Worm (Caenorhabditis elegans) whole organism, young adult: ENCODE results near the gene C50B8.5.

Experiments used
- B0261.1 ChIP-seq: sonication (generic microtip); optimal IDR thresholded peaks from 2 replicates; lab custom pipeline; 2016; ENCODE audit warnings: mild to moderate bottlenecking, missing genetic modification characterization, moderate library complexity, missing compliant biosample characterization
- B0336.3 ChIP-seq: fragments of 200-800 bp; sonication (Bioruptor generic); IDR thresholded peaks from 2 replicates; pipeline ENCODE4 v1.3.6; 2022; ENCODE audit warnings: missing genetic modification characterization, missing compliant biosample characterization
- C06A6.2 ChIP-seq: fragments of 200-800 bp; sonication (Bioruptor generic); conservative IDR thresholded peaks from 2 replicates; pipeline ENCODE4 v1.3.6; 2022; ENCODE audit warnings: missing genetic modification characterization, missing compliant biosample characterization
- D2030.7 ChIP-seq: fragments of 200-800 bp; sonication (Bioruptor generic); IDR thresholded peaks from 2 replicates; pipeline ENCODE4 v1.3.6; 2022; ENCODE audit warnings: missing genetic modification reagents, missing genetic modification characterization, missing compliant biosample characterization
- F49E8.2 ChIP-seq: sonication (generic microtip); optimal IDR thresholded peaks from 3 replicates; lab custom pipeline; 2017; ENCODE audit warnings: missing genetic modification characterization, mild to moderate bottlenecking, missing compliant biosample characterization, antibody characterized with exemption, moderate library complexity; ENCODE audit not compliant: insufficient read depth
- F52B5.7 ChIP-seq: sonication (generic microtip); optimal IDR thresholded peaks from 2 replicates; lab custom pipeline; 2016; ENCODE audit warnings: mild to moderate bottlenecking, missing genetic modification characterization, missing compliant biosample characterization
- K12H6.12 ChIP-seq: fragments of 200-800 bp; sonication (Bioruptor generic); optimal IDR thresholded peaks from 2 replicates; lab custom pipeline; 2018; ENCODE audit warnings: mild to moderate bottlenecking, missing genetic modification characterization, missing compliant biosample characterization
- ZK185.1 ChIP-seq: sonication (generic microtip); optimal IDR thresholded peaks from 2 replicates; lab custom pipeline; 2016; ENCODE audit warnings: mild to moderate bottlenecking, missing genetic modification characterization, missing compliant biosample characterization; ENCODE audit not compliant: poor library complexity, severe bottlenecking
- ama-1 ChIP-seq, 3 experiments: fragments of 150-350 bp in 1 of 3; sonication (generic microtip) in 2 of 3; optimal IDR thresholded peaks; 2 replicates each; lab custom pipeline; 2014 to 2018; ENCODE audit warnings: missing biosample characterization in 2 of 3, missing genetic modification characterization in 2 of 3, missing genetic modification reagents in 2 of 3
- athp-1 ChIP-seq: sonication (generic microtip); optimal IDR thresholded peaks from 2 replicates; lab custom pipeline; 2017; ENCODE audit warnings: mild to moderate bottlenecking, missing genetic modification characterization, missing compliant biosample characterization
- attf-3 ChIP-seq: fragments of 200-800 bp; sonication (Bioruptor generic); conservative IDR thresholded peaks from 2 replicates; pipeline ENCODE4 v1.3.6; 2022; ENCODE audit warnings: missing genetic modification reagents, missing genetic modification characterization, missing compliant biosample characterization
- attf-5 ChIP-seq: fragments of 200-800 bp; sonication (Bioruptor generic); optimal IDR thresholded peaks from 2 replicates; lab custom pipeline; 2018; ENCODE audit warnings: mild to moderate bottlenecking, missing genetic modification characterization, missing compliant biosample characterization
- bed-2 ChIP-seq: fragments of 200-800 bp; sonication (Bioruptor generic); IDR thresholded peaks from 2 replicates; pipeline ENCODE4 v1.3.6; 2022; ENCODE audit warnings: missing genetic modification reagents, missing genetic modification characterization, missing compliant biosample characterization
- cebp-1 ChIP-seq, 2 experiments: fragments of 200-800 bp in 1 of 2; sonication (Bioruptor generic) in 1 of 2; sonication (generic microtip) in 1 of 2; IDR thresholded peaks in 1 of 2; optimal IDR thresholded peaks in 1 of 2; 2 replicates each; pipeline versions ENCODE4 v1.3.6 to Lab custom; 2017 to 2022; ENCODE audit warnings: missing compliant biosample characterization in 2 of 2, missing genetic modification characterization in 2 of 2, mild to moderate bottlenecking in 1 of 2, missing genetic modification reagents in 1 of 2, moderate library complexity in 1 of 2
- ceh-27 ChIP-seq: fragments of 200-800 bp; sonication (Bioruptor generic); optimal IDR thresholded peaks from 2 replicates; lab custom pipeline; 2018; ENCODE audit warnings: mild to moderate bottlenecking, missing genetic modification characterization, moderate library complexity, missing compliant biosample characterization
- ceh-58 ChIP-seq: fragments of 200-800 bp; sonication (Bioruptor generic); IDR thresholded peaks from 2 replicates; pipeline ENCODE4 v1.3.6; 2022; ENCODE audit warnings: missing genetic modification characterization, missing compliant biosample characterization
- ceh-79 ChIP-seq: sonication (generic microtip); optimal IDR thresholded peaks from 2 replicates; lab custom pipeline; 2017; ENCODE audit warnings: mild to moderate bottlenecking, missing genetic modification characterization, missing compliant biosample characterization
- fkh-3 ChIP-seq: sonication (generic microtip); optimal IDR thresholded peaks from 2 replicates; lab custom pipeline; 2016; ENCODE audit warnings: mild to moderate bottlenecking, missing genetic modification characterization, missing compliant biosample characterization
- gei-17 ChIP-seq: fragments of 200-800 bp; sonication (Bioruptor generic); optimal IDR thresholded peaks from 2 replicates; lab custom pipeline; 2018; ENCODE audit warnings: mild to moderate bottlenecking, missing genetic modification characterization, missing compliant biosample characterization
- hmg-1.2 ChIP-seq: fragments of 200-800 bp; sonication (Bioruptor generic); IDR thresholded peaks from 2 replicates; pipeline ENCODE4 v1.3.6; 2022; ENCODE audit warnings: missing genetic modification reagents, missing genetic modification characterization, missing compliant biosample characterization
- hmg-20 ChIP-seq: fragments of 200-800 bp; sonication (Bioruptor generic); IDR thresholded peaks from 2 replicates; pipeline ENCODE4 v1.3.6; 2022; ENCODE audit warnings: missing genetic modification reagents, missing genetic modification characterization, missing compliant biosample characterization
- hrde-1 ChIP-seq: sonication (generic microtip); optimal IDR thresholded peaks from 2 replicates; lab custom pipeline; 2016; ENCODE audit warnings: missing genetic modification characterization, mild to moderate bottlenecking, missing compliant biosample characterization, moderate library complexity, missing genotype, missing genetic modification reagents, borderline replicate concordance
- let-526 ChIP-seq: fragments of 200-800 bp; sonication (Bioruptor generic); IDR thresholded peaks from 2 replicates; pipeline ENCODE4 v1.3.6; 2022; ENCODE audit warnings: missing genetic modification reagents, missing genetic modification characterization, missing compliant biosample characterization
- lin-35 ChIP-seq, 3 experiments: fragments of 150-350 bp in 2 of 3; sonication (generic microtip) in 1 of 3; optimal IDR thresholded peaks; 2 replicates each; lab custom pipeline; 2014 to 2018; ENCODE audit warnings: missing biosample characterization in 3 of 3, missing genetic modification characterization in 3 of 3, missing genetic modification reagents in 3 of 3
- lin-40 ChIP-seq: sonication (generic microtip); optimal IDR thresholded peaks from 2 replicates; lab custom pipeline; 2016; ENCODE audit warnings: missing genetic modification characterization, mild to moderate bottlenecking, missing compliant biosample characterization, missing genotype, missing genetic modification reagents
- mcd-1 ChIP-seq: fragments of 200-800 bp; sonication (Bioruptor generic); IDR thresholded peaks from 2 replicates; pipeline ENCODE4 v1.3.6; 2022; ENCODE audit warnings: missing genetic modification reagents, missing genetic modification characterization, missing compliant biosample characterization
- mel-28 ChIP-seq: sonication (generic microtip); optimal IDR thresholded peaks from 2 replicates; lab custom pipeline; 2016; ENCODE audit warnings: borderline replicate concordance, mild to moderate bottlenecking, missing genetic modification characterization, missing compliant biosample characterization
- mes-4 ChIP-seq: sonication (generic microtip); optimal IDR thresholded peaks from 2 replicates; lab custom pipeline; 2016; ENCODE audit warnings: missing genotype, missing genetic modification characterization, missing compliant biosample characterization
- mxl-1 ChIP-seq: sonication (generic microtip); optimal IDR thresholded peaks from 2 replicates; lab custom pipeline; 2016; ENCODE audit warnings: missing genetic modification characterization, missing compliant biosample characterization
- nfyb-1 ChIP-seq: fragments of 200-800 bp; sonication (Bioruptor generic); IDR thresholded peaks from 2 replicates; pipeline ENCODE4 v1.3.6; 2022; ENCODE audit warnings: missing genetic modification reagents, missing genetic modification characterization, missing compliant biosample characterization
- nhr-120 ChIP-seq: fragments of 200-800 bp; sonication (Bioruptor generic); IDR thresholded peaks from 2 replicates; pipeline ENCODE4 v1.3.6; 2022; ENCODE audit warnings: missing genetic modification characterization, missing compliant biosample characterization
- nhr-80 ChIP-seq: sonication (generic microtip); optimal IDR thresholded peaks from 2 replicates; lab custom pipeline; 2016; ENCODE audit warnings: missing genetic modification characterization, missing compliant biosample characterization
- rpc-1 ChIP-seq, 2 experiments: fragments of 150-350 bp in 1 of 2; sonication (generic microtip) in 1 of 2; optimal IDR thresholded peaks; 2 replicates each; lab custom pipeline; 2014 to 2018; ENCODE audit warnings: missing biosample characterization in 1 of 2, missing genetic modification characterization in 1 of 2, missing genetic modification reagents in 1 of 2, missing genotype in 1 of 2
- snpc-4 ChIP-seq, 5 experiments: fragments of 150-350 bp in 1 of 5; sonication (generic microtip) in 4 of 5; optimal IDR thresholded peaks; 2 replicates each; lab custom pipeline; 2014 to 2018; ENCODE audit warnings: missing genetic modification characterization in 5 of 5, missing biosample characterization in 3 of 5, antibody characterized with exemption in 2 of 5, mild to moderate bottlenecking in 2 of 5, missing compliant biosample characterization in 2 of 5, missing genotype in 2 of 5, moderate library complexity in 2 of 5, missing genetic modification reagents in 1 of 5
- tbx-9 ChIP-seq: sonication (generic microtip); optimal IDR thresholded peaks from 2 replicates; lab custom pipeline; 2016; ENCODE audit warnings: borderline replicate concordance, missing genetic modification characterization, inconsistent platforms, missing compliant biosample characterization
- unc-130 ChIP-seq: sonication (generic microtip); optimal IDR thresholded peaks from 2 replicates; lab custom pipeline; 2016; ENCODE audit warnings: missing genetic modification reagents, missing genetic modification characterization, missing compliant biosample characterization
- zim-3 ChIP-seq: sonication (generic microtip); optimal IDR thresholded peaks from 2 replicates; lab custom pipeline; 2017; ENCODE audit warnings: mild to moderate bottlenecking, missing genetic modification characterization, moderate library complexity, missing compliant biosample characterization
- ztf-22 ChIP-seq: fragments of 200-800 bp; sonication (Bioruptor generic); optimal IDR thresholded peaks from 2 replicates; lab custom pipeline; 2018; ENCODE audit warnings: mild to moderate bottlenecking, missing genetic modification characterization, moderate library complexity, missing compliant biosample characterization
- ztf-25 ChIP-seq: fragments of 200-800 bp; sonication (Bioruptor generic); IDR thresholded peaks from 2 replicates; pipeline ENCODE4 v1.3.6; 2022; ENCODE audit warnings: missing genetic modification reagents, missing genetic modification characterization, missing compliant biosample characterization
- ztf-26 ChIP-seq: sonication (generic microtip); optimal IDR thresholded peaks from 2 replicates; lab custom pipeline; 2017; ENCODE audit warnings: missing genetic modification characterization, missing compliant biosample characterization

Gene C50B8.5

DNA sequence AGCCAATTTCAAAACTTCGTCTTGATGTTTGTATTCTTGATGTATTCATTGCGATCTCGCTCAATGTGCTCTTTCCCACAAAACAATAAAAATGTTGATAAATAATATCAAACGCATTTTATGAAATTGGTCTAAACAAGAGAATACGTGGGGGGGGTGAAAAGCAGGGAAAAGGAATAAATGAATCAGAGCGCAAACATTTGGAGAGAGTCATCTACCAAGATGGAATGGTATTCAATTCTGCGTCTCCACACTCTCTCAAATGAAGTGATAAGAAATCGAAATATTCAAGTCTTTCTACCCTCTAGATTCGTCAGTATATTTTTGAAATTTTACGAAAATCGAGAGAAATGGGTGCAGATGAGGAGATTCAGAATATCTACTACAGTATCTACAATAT is at the start of gene C50B8.5:
C50B8.5 (plus strand) TSS at position 273 of the 400 bp plus-strand sequence.
- TF ChIP-seq nhr-80 (tag; lab: Kevin White, UChicago) = peak; percentile 46
- no peak for TF ChIP-seq hmg-20 (GFP tag; lab: Robert Waterston, UW)
- TF ChIP-seq, all 124 proteins: peak for 1

DNA sequence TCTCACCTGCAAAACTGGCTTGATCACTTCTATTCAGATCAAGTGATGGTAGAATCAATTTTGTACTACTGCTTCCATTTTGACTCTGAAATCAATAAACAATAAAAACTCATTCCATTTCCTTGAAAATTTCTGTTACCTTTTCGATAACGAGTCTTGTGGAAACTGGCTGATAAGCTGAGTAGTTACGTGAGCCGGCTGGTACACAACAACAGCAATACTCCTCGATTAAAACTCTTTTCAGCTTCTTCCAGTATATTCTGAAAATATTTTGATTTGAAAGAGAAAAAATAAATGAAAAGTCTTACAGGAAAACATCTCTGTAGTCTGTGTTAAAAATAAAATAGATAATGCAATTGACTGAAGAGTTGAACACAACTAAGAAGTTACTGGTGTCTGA is 48.3 kb upstream of the C50B8.5 start:
- no peak for TF ChIP-seq ama-1 (optimal IDR thresholded peaks at IDR 0.05; lab: Kevin White, UChicago)
- no peak for TF ChIP-seq ama-1 (GFP tag; optimal IDR thresholded peaks at IDR 0.05; lab: Kevin White, UChicago)
- no peak for TF ChIP-seq bed-2
- TF ChIP-seq zim-3 (tag; lab: Kevin White, UChicago) = no peak
- no peak for TF ChIP-seq hrde-1 (tag; lab: Kevin White, UChicago)
- no peak for TF ChIP-seq let-526 (GFP tag; lab: Robert Waterston, UW)

DNA sequence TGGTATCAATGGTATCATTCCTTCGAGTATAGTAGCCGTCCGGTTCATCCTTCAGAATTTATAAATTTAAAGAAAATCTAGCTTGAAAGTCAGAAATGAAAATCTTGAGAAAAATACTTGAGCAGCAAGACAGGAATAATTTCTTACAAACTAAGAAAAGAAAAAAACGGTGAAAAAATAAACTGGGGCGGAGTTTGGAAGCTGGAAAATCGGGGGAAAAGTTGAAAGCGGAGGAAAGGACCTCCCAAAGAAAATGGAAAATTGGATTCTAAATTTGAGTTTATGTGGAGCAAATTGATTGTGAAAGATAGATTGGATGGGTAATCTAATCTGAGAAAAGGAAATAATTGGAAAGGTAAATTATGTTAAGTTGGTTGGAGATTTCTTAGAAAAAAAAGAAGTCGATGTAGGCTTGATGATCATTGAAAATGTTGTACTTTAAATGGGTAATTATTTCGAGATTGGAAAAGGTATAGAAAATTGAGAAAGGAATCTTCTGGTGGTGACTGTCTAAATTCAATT is 44.6 kb upstream of the C50B8.5 start, which contains the start of gene frpr-5:
frpr-5 (minus strand) TSS at position 51 of the 522 bp plus-strand sequence.
- TF ChIP-seq ztf-26 (tag; lab: Kevin White, UChicago) (no peak), K12H6.12 (tag; lab: Kevin White, UChicago) (no peak), B0261.1 (tag; lab: Kevin White, UChicago) (no peak), rpc-1 (optimal IDR thresholded peaks at IDR 0.05; lab: Kevin White, UChicago) (no peak), rpc-1 (tag; optimal IDR thresholded peaks at IDR 0.05; lab: Kevin White, UChicago) (no peak), bed-2 (no peak), nhr-120 (GFP tag; lab: Robert Waterston, UW) (no peak), ztf-22 (GFP tag; lab: Kevin White, UChicago) (no peak), mxl-1 (no peak), let-526 (GFP tag; lab: Robert Waterston, UW) (no peak), gei-17 (GFP tag; lab: Kevin White, UChicago) (no peak), F52B5.7 (tag; lab: Kevin White, UChicago) (no peak), fkh-3 (no peak), nfyb-1 (GFP tag; lab: Robert Waterston, UW) (no peak), ceh-79 (tag; lab: Kevin White, UChicago) (no peak), attf-3 (GFP tag; lab: Robert Waterston, UW) (no peak), D2030.7 (GFP tag; lab: Robert Waterston, UW) (no peak), ceh-58 (no peak), B0336.3 (GFP tag; lab: Robert Waterston, UW) (no peak), mel-28 (tag; lab: Kevin White, UChicago) (no peak)

ce11 chrV:13551601-13552000 is 29.2 kb upstream of the C50B8.5 start, which contains the start of the genes C56A3.4 and C56A3.5:
C56A3.4 (minus strand) TSS chrV:13551754.
C56A3.5 (plus strand) TSS chrV:13551967.
- TF ChIP-seq attf-5 = peak; percentile 53
- TF ChIP-seq tbx-9 (tag; lab: Kevin White, UChicago) = no peak
- peak; percentile 58 for TF ChIP-seq ceh-27 (GFP tag; lab: Kevin White, UChicago)
- TF ChIP-seq mes-4 (tag; lab: Kevin White, UChicago) = no peak
- TF ChIP-seq C06A6.2 = no peak
- peak in 1 of 3 experiments; percentile 20 for TF ChIP-seq lin-35 (GFP tag; optimal IDR thresholded peaks at IDR 0.05; lab: Kevin White, UChicago)
- 0 out of 2 replicates have a peak, but pooled peaks have one; percentile 26 for TF ChIP-seq D2030.7 (GFP tag; lab: Robert Waterston, UW)
- TF ChIP-seq mcd-1 (GFP tag; lab: Robert Waterston, UW) = peak; percentile 60
- 0 out of 2 replicates have a peak, but pooled peaks have one; percentile 29 for TF ChIP-seq attf-3 (GFP tag; lab: Robert Waterston, UW)
- TF ChIP-seq let-526 (GFP tag; lab: Robert Waterston, UW) = peak; percentile 63; the same call in 1 of the 2 replicates
- peak; percentile 27 for TF ChIP-seq K12H6.12 (tag; lab: Kevin White, UChicago)
- no peak for TF ChIP-seq athp-1 (tag; lab: Kevin White, UChicago)
- no peak for TF ChIP-seq ztf-26 (tag; lab: Kevin White, UChicago)
- TF ChIP-seq F49E8.2 (tag; lab: Kevin White, UChicago) = no peak
- TF ChIP-seq lin-40 (tag; lab: Kevin White, UChicago) = peak; percentile 4
- peak; percentile 48 for TF ChIP-seq ZK185.1 (tag; lab: Kevin White, UChicago)
- TF ChIP-seq cebp-1 (GFP tag; IDR thresholded peaks at IDR 0.05; lab: Robert Waterston, UW) = peak; percentile 92
- peak; percentile 99 for TF ChIP-seq cebp-1 (tag; optimal IDR thresholded peaks at IDR 0.05; lab: Kevin White, UChicago)
- peak; percentile 26 for TF ChIP-seq nhr-80 (tag; lab: Kevin White, UChicago)
- 0 out of 2 replicates have a peak, but pooled peaks have one; percentile 10 for TF ChIP-seq ztf-25 (GFP tag; lab: Robert Waterston, UW)
- 0 out of 2 replicates have a peak, but pooled peaks have one; percentile 21 for TF ChIP-seq hmg-1.2 (GFP tag; lab: Robert Waterston, UW)
- no peak for TF ChIP-seq snpc-4 (GFP tag; optimal IDR thresholded peaks at IDR 0.05; lab: Kevin White, UChicago)
- TF ChIP-seq snpc-4 (tag; optimal IDR thresholded peaks at IDR 0.05; lab: Kevin White, UChicago) = peak in 1 of 4 experiments; percentile 14
- peak; percentile 28 for TF ChIP-seq unc-130 (GFP tag; lab: Kevin White, UChicago)
